Fruit fly (Drosophila melanogaster) whole organism, embryonic: ENCODE measurements around the gene Mer.
A peak's percentile ranks its signal among the peaks of the same experiment; 100 is the strongest.

Experiments
- Adf1 ChIP-seq: fragments of 200-800 bp; sonication (Bioruptor generic); IDR thresholded peaks from 2 replicates; pipeline ENCODE4 v1.3.6; 2022; ENCODE audit warnings: missing biosample characterization, missing genetic modification characterization
- B-H2 ChIP-seq: fragments of 200-800 bp; sonication (Bioruptor generic); optimal IDR thresholded peaks from 2 replicates; lab custom pipeline; 2018; ENCODE audit warnings: missing biosample characterization, mild to moderate bottlenecking, missing genetic modification characterization
- BEAF-32 ChIP-seq: fragments of 200-800 bp; sonication (Bioruptor generic); optimal IDR thresholded peaks from 3 replicates; lab custom pipeline; 2017; ENCODE audit warnings: missing biosample characterization, missing genetic modification characterization, mild to moderate bottlenecking, moderate library complexity, missing genetic modification reagents
- Blimp-1 ChIP-seq: fragments of 200-800 bp; sonication (Bioruptor generic); optimal IDR thresholded peaks from 3 replicates; lab custom pipeline; 2018; ENCODE audit warnings: missing biosample characterization, missing genetic modification characterization, mild to moderate bottlenecking, moderate library complexity, missing genetic modification reagents
- CG10321 ChIP-seq: fragments of 200-800 bp; sonication (Bioruptor generic); IDR thresholded peaks from 2 replicates; pipeline ENCODE4 v1.3.6; 2022; ENCODE audit warnings: missing biosample characterization, missing genetic modification characterization
- CG14860 ChIP-seq: fragments of 200-800 bp; sonication (Bioruptor generic); IDR thresholded peaks from 3 replicates; pipeline ENCODE4 v1.3.6; 2022; ENCODE audit warnings: missing biosample characterization, missing genetic modification characterization; ENCODE audit not compliant: partially characterized antibody
- CG1529 ChIP-seq: fragments of 200-800 bp; sonication (Bioruptor generic); optimal IDR thresholded peaks from 3 replicates; lab custom pipeline; 2018; ENCODE audit warnings: missing biosample characterization, missing genetic modification characterization
- CG17328 ChIP-seq: fragments of 200-800 bp; sonication (Bioruptor generic); IDR thresholded peaks from 2 replicates; pipeline ENCODE4 v1.3.6; 2022; ENCODE audit warnings: missing biosample characterization, missing genetic modification characterization
- CG17912 ChIP-seq: fragments of 200-800 bp; sonication (Bioruptor generic); optimal IDR thresholded peaks from 2 replicates; lab custom pipeline; 2018; ENCODE audit warnings: missing biosample characterization, mild to moderate bottlenecking, missing genetic modification characterization
- CG31441 ChIP-seq: fragments of 200-800 bp; sonication (Bioruptor generic); IDR thresholded peaks from 2 replicates; pipeline ENCODE4 v1.3.6; 2022; ENCODE audit warnings: missing biosample characterization, missing genetic modification characterization
- CG32772 ChIP-seq: fragments of 200-800 bp; sonication (Bioruptor generic); IDR thresholded peaks from 2 replicates; pipeline ENCODE4 v1.3.6; 2022; ENCODE audit warnings: missing biosample characterization, missing genetic modification characterization
- CG4730 ChIP-seq: fragments of 200-800 bp; sonication (Bioruptor generic); IDR thresholded peaks from 2 replicates; pipeline ENCODE4 v1.3.6; 2022; ENCODE audit warnings: missing biosample characterization, missing genetic modification characterization
- CG6254 ChIP-seq: fragments of 200-800 bp; sonication (Bioruptor generic); optimal IDR thresholded peaks from 3 replicates; lab custom pipeline; 2017; ENCODE audit warnings: mild to moderate bottlenecking, missing biosample characterization, missing genetic modification reagents, missing genetic modification characterization
- CG6689 ChIP-seq: fragments of 200-800 bp; sonication (Bioruptor generic); IDR thresholded peaks from 2 replicates; pipeline ENCODE4 v1.3.6; 2022; ENCODE audit warnings: missing biosample characterization, missing genetic modification characterization
- CG7786 ChIP-seq: fragments of 200-800 bp; sonication (Bioruptor generic); optimal IDR thresholded peaks from 2 replicates; lab custom pipeline; 2016; ENCODE audit warnings: missing biosample characterization, missing genetic modification characterization
- CG8944 ChIP-seq: fragments of 200-800 bp; sonication (Bioruptor generic); optimal IDR thresholded peaks from 3 replicates; lab custom pipeline; 2016; ENCODE audit warnings: missing biosample characterization, missing genetic modification characterization
- CG9876 ChIP-seq: fragments of 200-800 bp; sonication (Bioruptor generic); optimal IDR thresholded peaks from 2 replicates; lab custom pipeline; 2016; ENCODE audit warnings: missing biosample characterization, missing genetic modification characterization
- CoRest ChIP-seq: fragments of 200-800 bp; sonication (Bioruptor generic); optimal IDR thresholded peaks from 3 replicates; lab custom pipeline; 2018; ENCODE audit warnings: missing biosample characterization, mild to moderate bottlenecking, missing genetic modification characterization, moderate library complexity
- Dbx ChIP-seq: fragments of 200-800 bp; sonication (Bioruptor generic); IDR thresholded peaks from 3 replicates; pipeline ENCODE4 v1.3.6; 2022; ENCODE audit warnings: missing biosample characterization, missing genetic modification characterization
- Drgx ChIP-seq: fragments of 200-800 bp; sonication (Bioruptor generic); IDR thresholded peaks from 2 replicates; pipeline ENCODE4 v1.3.6; 2022; ENCODE audit warnings: missing biosample characterization, missing genetic modification characterization
- GATAe ChIP-seq: fragments of 200-800 bp; sonication (Bioruptor generic); conservative IDR thresholded peaks from 2 replicates; pipeline ENCODE4 v1.3.6; 2022; ENCODE audit warnings: missing biosample characterization, missing genetic modification characterization
- HLH54F ChIP-seq: fragments of 200-800 bp; sonication (Bioruptor generic); optimal IDR thresholded peaks from 3 replicates; lab custom pipeline; 2016; ENCODE audit warnings: missing biosample characterization, missing genetic modification characterization
- Hsf ChIP-seq: fragments of 200-800 bp; sonication (Bioruptor generic); optimal IDR thresholded peaks from 3 replicates; lab custom pipeline; 2016; ENCODE audit warnings: missing biosample characterization, missing genetic modification characterization
- Neu2 ChIP-seq: fragments of 200-800 bp; sonication (Bioruptor generic); optimal IDR thresholded peaks from 3 replicates; lab custom pipeline; 2016; ENCODE audit warnings: missing biosample characterization, missing genetic modification characterization, borderline replicate concordance
- Nf-YA ChIP-seq: fragments of 200-800 bp; sonication (Bioruptor generic); IDR thresholded peaks from 2 replicates; pipeline ENCODE4 v1.3.6; 2022; ENCODE audit warnings: missing biosample characterization, missing genetic modification characterization
- Optix ChIP-seq: fragments of 200-800 bp; sonication (Bioruptor generic); IDR thresholded peaks from 3 replicates; pipeline ENCODE4 v1.3.6; 2022; ENCODE audit warnings: missing biosample characterization, missing genetic modification characterization
- Rfx ChIP-seq: fragments of 200-800 bp; sonication (Bioruptor generic); IDR thresholded peaks from 2 replicates; pipeline ENCODE4 v1.3.6; 2022; ENCODE audit warnings: missing biosample characterization, missing genetic modification characterization
- Sry-δ ChIP-seq: fragments of 200-800 bp; sonication (Bioruptor generic); optimal IDR thresholded peaks from 2 replicates; lab custom pipeline; 2016; ENCODE audit warnings: missing biosample characterization, missing genetic modification characterization
- ac ChIP-seq: fragments of 200-800 bp; sonication (Bioruptor generic); optimal IDR thresholded peaks from 3 replicates; lab custom pipeline; 2017; ENCODE audit warnings: missing biosample characterization, mild to moderate bottlenecking, missing genetic modification characterization
- br ChIP-seq: fragments of >200 bp; optimal IDR thresholded peaks from 2 replicates; lab custom pipeline; 2017
- chinmo ChIP-seq: fragments of 200-800 bp; sonication (Bioruptor generic); IDR thresholded peaks from 4 replicates; pipeline ENCODE4 v1.3.6; 2022; ENCODE audit warnings: missing biosample characterization, missing genetic modification characterization; ENCODE audit not compliant: partially characterized antibody
- croc ChIP-seq: fragments of 200-800 bp; sonication (Bioruptor generic); conservative IDR thresholded peaks from 3 replicates; pipeline ENCODE4 v1.3.6; 2022; ENCODE audit warnings: missing biosample characterization, missing genetic modification characterization
- fd64A ChIP-seq: fragments of 200-800 bp; sonication (Bioruptor generic); optimal IDR thresholded peaks from 3 replicates; lab custom pipeline; 2018; ENCODE audit warnings: missing biosample characterization, mild to moderate bottlenecking, missing genetic modification characterization
- fd96Cb ChIP-seq: fragments of 200-800 bp; sonication (Bioruptor generic); optimal IDR thresholded peaks from 2 replicates; lab custom pipeline; 2018; ENCODE audit warnings: missing biosample characterization, mild to moderate bottlenecking, missing genetic modification characterization, moderate library complexity
- gce ChIP-seq: fragments of 200-800 bp; sonication (Bioruptor generic); IDR thresholded peaks from 3 replicates; pipeline ENCODE4 v1.3.6; 2022; ENCODE audit warnings: missing biosample characterization, missing genetic modification characterization
- gem ChIP-seq: fragments of 200-800 bp; sonication (Bioruptor generic); optimal IDR thresholded peaks from 2 replicates; lab custom pipeline; 2019; ENCODE audit warnings: missing biosample characterization, mild to moderate bottlenecking, missing genetic modification characterization, moderate library complexity
- gsb-n ChIP-seq: fragments of 200-800 bp; sonication (Bioruptor generic); optimal IDR thresholded peaks from 3 replicates; lab custom pipeline; 2018; ENCODE audit warnings: missing biosample characterization, mild to moderate bottlenecking, missing genetic modification characterization
- ind ChIP-seq: fragments of 200-800 bp; sonication (Bioruptor generic); optimal IDR thresholded peaks from 3 replicates; lab custom pipeline; 2016; ENCODE audit warnings: missing biosample characterization, missing genetic modification characterization
- lab ChIP-seq: fragments of 200-800 bp; sonication (Bioruptor generic); optimal IDR thresholded peaks from 3 replicates; lab custom pipeline; 2017; ENCODE audit warnings: missing biosample characterization, missing genetic modification characterization, mild to moderate bottlenecking, moderate library complexity, missing genetic modification reagents
- maf-S ChIP-seq: fragments of 200-800 bp; sonication (Bioruptor generic); optimal IDR thresholded peaks from 2 replicates; lab custom pipeline; 2016; ENCODE audit warnings: missing biosample characterization, missing genetic modification characterization
- mam ChIP-seq: fragments of 200-800 bp; sonication (Bioruptor generic); optimal IDR thresholded peaks from 3 replicates; lab custom pipeline; 2016; ENCODE audit warnings: missing biosample characterization, missing genetic modification characterization
- mirr ChIP-seq: fragments of 200-800 bp; sonication (Bioruptor generic); optimal IDR thresholded peaks from 3 replicates; lab custom pipeline; 2018; ENCODE audit warnings: missing biosample characterization, mild to moderate bottlenecking, missing genetic modification characterization
- pita ChIP-seq: fragments of 200-800 bp; sonication (Bioruptor generic); optimal IDR thresholded peaks from 2 replicates; lab custom pipeline; 2017; ENCODE audit warnings: missing biosample characterization, mild to moderate bottlenecking, missing genetic modification characterization
- rib ChIP-seq: fragments of 200-800 bp; sonication (Bioruptor generic); IDR thresholded peaks from 2 replicates; pipeline ENCODE4 v1.3.6; 2022; ENCODE audit warnings: missing biosample characterization, missing genetic modification characterization
- scrt ChIP-seq: fragments of 200-800 bp; sonication (Bioruptor generic); optimal IDR thresholded peaks from 2 replicates; lab custom pipeline; 2018; ENCODE audit warnings: missing biosample characterization, mild to moderate bottlenecking, missing genetic modification characterization, moderate library complexity
- sr ChIP-seq: fragments of 200-800 bp; sonication (Bioruptor generic); IDR thresholded peaks from 3 replicates; pipeline ENCODE4 v1.3.6; 2022; ENCODE audit warnings: missing biosample characterization, missing genetic modification characterization
- ssp ChIP-seq: fragments of 200-800 bp; sonication (Bioruptor generic); IDR thresholded peaks from 2 replicates; pipeline ENCODE4 v1.3.6; 2022; ENCODE audit warnings: missing biosample characterization, missing genetic modification characterization
- tap ChIP-seq: fragments of 200-800 bp; optimal IDR thresholded peaks from 3 replicates; lab custom pipeline; 2019; ENCODE audit warnings: missing biosample characterization, mild to moderate bottlenecking, missing genetic modification characterization, moderate library complexity
- ttk ChIP-seq: fragments of 200-800 bp; sonication (Bioruptor generic); IDR thresholded peaks from 2 replicates; pipeline ENCODE4 v2.1.2; 2022; ENCODE audit warnings: missing biosample characterization, missing genetic modification characterization
- zfh1 ChIP-seq: fragments of 200-800 bp; sonication (Bioruptor generic); IDR thresholded peaks from 3 replicates; pipeline ENCODE4 v1.3.6; 2022; ENCODE audit warnings: missing biosample characterization, missing genetic modification characterization

Mer gene

DNA sequence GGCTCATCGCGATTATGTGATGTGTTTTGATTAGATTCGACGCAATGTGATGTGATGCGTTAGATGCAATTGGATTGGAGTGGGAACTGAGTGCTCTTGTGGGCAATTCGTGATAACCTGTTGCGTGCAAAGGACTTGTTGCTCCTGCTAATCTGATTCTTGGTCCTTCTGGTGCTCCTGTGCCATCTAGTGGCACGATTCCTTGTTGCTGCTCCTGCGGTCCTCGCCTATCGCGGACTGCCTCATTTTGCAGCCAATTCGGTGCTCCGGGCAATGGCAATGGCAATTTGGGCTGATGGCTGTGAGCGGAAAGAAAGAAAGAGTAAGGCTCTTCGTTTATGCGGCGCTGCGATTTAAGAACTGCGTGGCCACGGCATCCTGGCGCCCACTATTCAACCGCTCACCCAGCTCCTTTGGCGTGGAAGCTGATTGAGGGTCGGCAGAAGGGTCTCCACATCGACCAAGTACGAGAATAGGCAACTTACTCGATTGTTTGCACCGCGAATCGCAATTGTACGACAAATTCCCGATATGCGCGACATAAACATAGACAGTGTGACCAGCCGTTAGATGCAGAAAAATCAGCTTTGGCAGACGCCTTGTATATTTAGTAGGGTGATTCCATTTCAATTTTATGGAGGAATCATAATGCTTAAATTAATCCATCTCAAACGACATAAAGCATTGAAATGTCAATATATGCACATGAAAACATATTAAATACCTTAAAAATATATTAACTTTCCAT lies at the start of gene Mer (continued):
- TF ChIP-seq CG6689 (GFP tag; lab: Robert Waterston, UW) (peak; percentile 74), B-H2 (GFP tag; lab: Kevin White, UChicago) (peak; percentile 66), Adf1 (GFP tag; lab: Robert Waterston, UW) (peak; percentile 45), sr (GFP tag; lab: Robert Waterston, UW) (peak; percentile 31; the same call in 1 of the 3 replicates), Neu2 (GFP tag; lab: Kevin White, UChicago) (peak; percentile 62), rib (GFP tag; lab: Robert Waterston, UW) (peak; percentile 62; the same call in 1 of the 2 replicates), Optix (GFP tag; lab: Robert Waterston, UW) (peak; percentile 86), BEAF-32 (GFP tag; lab: Kevin White, UChicago) (peak; percentile 34), CG9876 (peak; percentile 67), lab (GFP tag; lab: Kevin White, UChicago) (peak; percentile 92), maf-S (GFP tag; lab: Kevin White, UChicago) (peak; percentile 81), CG14860 (no peak), CG17328 (GFP tag; lab: Robert Waterston, UW) (peak; percentile 75), GATAe (no peak), Rfx (GFP tag; lab: Robert Waterston, UW) (peak; percentile 92), mirr (GFP tag; lab: Kevin White, UChicago) (peak; percentile 85), Dbx (GFP tag; lab: Robert Waterston, UW) (peak; percentile 80; the same call in 2 of the 3 replicates), pita (no peak), Blimp-1 (GFP tag; lab: Kevin White, UChicago) (peak; percentile 75), CG10321 (GFP tag; lab: Robert Waterston, UW) (peak; percentile 30; the same call in 1 of the 2 replicates), Nf-YA (GFP tag; lab: Robert Waterston, UW) (peak; percentile 59; the same call in 1 of the 2 replicates), fd96Cb (tag; lab: Kevin White, UChicago) (peak; percentile 73), CG17912 (GFP tag; lab: Kevin White, UChicago) (peak; percentile 48), gem (peak; percentile 88), CG8944 (peak; percentile 78), CG31441 (GFP tag; lab: Robert Waterston, UW) (peak; percentile 81), scrt (GFP tag; lab: Kevin White, UChicago) (peak; percentile 91), zfh1 (peak; percentile 85), ind (GFP tag; lab: Kevin White, UChicago) (peak; percentile 84), CG7786 (GFP tag; lab: Kevin White, UChicago) (peak; percentile 81), chinmo (GFP tag; lab: Robert Waterston, UW) (no peak), CG6254 (GFP tag; lab: Kevin White, UChicago) (peak; percentile 51), fd64A (peak; percentile 62), gce (GFP tag; lab: Robert Waterston, UW) (peak; percentile 70; the same call in 1 of the 3 replicates), ac (peak; percentile 60), CoRest (tag; lab: Kevin White, UChicago) (peak; percentile 81), gsb-n (tag; lab: Kevin White, UChicago) (peak; percentile 65), tap (tag; lab: Kevin White, UChicago) (peak; percentile 81), CG1529 (GFP tag; lab: Kevin White, UChicago) (peak; percentile 70), CG4730 (GFP tag; lab: Robert Waterston, UW) (peak; percentile 67), ttk (GFP tag; lab: Robert Waterston, UW) (peak; percentile 74), ssp (GFP tag; lab: Robert Waterston, UW) (peak; percentile 62), br (lab: Kevin White, UChicago) (no peak), HLH54F (GFP tag; lab: Kevin White, UChicago) (peak; percentile 86), Sry-δ (GFP tag; lab: Kevin White, UChicago) (peak; percentile 55), mam (GFP tag; lab: Kevin White, UChicago) (peak; percentile 89), Hsf (peak; percentile 88), croc (GFP tag; lab: Robert Waterston, UW) (peak; percentile 65), CG32772 (GFP tag; lab: Robert Waterston, UW) (peak; percentile 68), Drgx (GFP tag; lab: Robert Waterston, UW) (peak; percentile 92)
